Fruit fly (Drosophila melanogaster) S2 (cell line): ENCODE measurements around the gene Arl5.

Experiments
- CG8478 ChIP-seq: fragments of >200 bp; optimal IDR thresholded peaks from 2 replicates; lab custom pipeline; 2018
- CTCF ChIP-seq, 2 experiments: fragments of >200 bp; optimal IDR thresholded peaks; 2 replicates each; lab custom pipeline; 2018

Arl5 gene

DNA sequence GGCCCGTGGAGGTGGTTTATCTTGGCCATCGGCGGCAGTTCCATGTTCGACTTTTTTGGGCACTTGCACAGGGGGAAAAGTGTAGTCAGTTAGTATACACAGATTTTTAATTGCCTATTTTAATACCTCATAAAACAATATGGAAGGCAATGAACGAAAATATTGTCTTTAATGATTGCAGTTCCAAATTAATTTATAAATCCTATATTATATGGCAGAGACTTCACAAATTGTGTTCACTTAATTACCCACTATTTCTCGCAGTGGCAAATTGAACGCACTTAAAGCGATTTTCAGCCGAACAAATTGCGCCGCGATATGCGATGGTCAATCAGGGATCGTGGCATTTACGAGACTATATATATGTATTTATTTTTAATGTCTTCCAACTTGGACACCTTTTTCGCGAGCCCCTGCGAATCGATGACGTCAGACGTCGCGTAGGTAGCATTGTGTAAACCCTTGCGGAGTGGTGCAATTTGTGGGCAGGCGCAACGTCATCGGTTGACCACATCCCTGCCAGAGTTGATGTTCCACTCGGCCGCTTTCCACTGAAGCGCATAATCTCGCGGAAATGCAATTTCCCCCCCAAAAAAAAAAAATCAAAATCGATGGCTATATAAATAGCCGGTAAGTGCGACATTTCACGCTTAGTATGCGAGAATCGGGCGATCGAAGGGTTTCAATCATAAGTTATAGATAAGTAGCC lies 20.6 kb upstream of the Arl5 start, which contains the start of gene CG13670:
Gene CG13670, plus strand, starts transcription at position 659 of the 709 bp plus-strand sequence.
- TF ChIP-seq CG8478 = no peak
- no peak for TF ChIP-seq CTCF (optimal IDR thresholded peaks at IDR 0.05; lab: Kevin White, UChicago)

DNA sequence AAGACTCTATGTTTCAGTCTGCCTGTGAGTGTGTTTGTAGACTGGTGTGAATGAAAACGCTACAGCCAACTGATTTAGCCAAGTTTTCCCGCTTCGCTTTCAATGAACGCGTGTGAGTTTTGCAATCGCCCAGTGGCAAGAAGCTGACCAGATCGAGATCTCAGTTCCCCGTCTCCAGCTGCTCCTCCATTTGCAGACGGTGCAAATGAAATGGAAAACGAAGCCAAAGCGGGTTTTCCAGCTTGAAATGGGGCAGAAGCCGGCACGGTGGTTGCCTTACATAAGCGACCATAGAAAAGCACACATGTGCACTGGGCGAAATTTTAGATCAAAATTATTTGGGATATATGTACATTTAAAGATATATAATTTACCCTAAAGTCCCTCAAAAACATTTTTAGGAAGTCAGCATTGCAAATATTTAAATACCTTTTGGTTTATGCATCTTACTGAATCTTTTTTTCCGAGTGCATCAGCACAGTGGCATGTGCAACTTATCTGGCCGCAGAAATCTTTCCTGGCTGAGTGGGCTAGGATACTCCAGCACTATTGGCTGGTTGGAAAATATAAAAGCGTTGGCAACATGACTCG lies 19.4 kb upstream of the Arl5 start, which contains the start of gene CG43059:
Gene CG43059, minus strand, starts transcription at position 51 of the 591 bp plus-strand sequence.
- no peak for TF ChIP-seq CG8478
- TF ChIP-seq CTCF (optimal IDR thresholded peaks at IDR 0.05; lab: Kevin White, UChicago) = no peak

DNA sequence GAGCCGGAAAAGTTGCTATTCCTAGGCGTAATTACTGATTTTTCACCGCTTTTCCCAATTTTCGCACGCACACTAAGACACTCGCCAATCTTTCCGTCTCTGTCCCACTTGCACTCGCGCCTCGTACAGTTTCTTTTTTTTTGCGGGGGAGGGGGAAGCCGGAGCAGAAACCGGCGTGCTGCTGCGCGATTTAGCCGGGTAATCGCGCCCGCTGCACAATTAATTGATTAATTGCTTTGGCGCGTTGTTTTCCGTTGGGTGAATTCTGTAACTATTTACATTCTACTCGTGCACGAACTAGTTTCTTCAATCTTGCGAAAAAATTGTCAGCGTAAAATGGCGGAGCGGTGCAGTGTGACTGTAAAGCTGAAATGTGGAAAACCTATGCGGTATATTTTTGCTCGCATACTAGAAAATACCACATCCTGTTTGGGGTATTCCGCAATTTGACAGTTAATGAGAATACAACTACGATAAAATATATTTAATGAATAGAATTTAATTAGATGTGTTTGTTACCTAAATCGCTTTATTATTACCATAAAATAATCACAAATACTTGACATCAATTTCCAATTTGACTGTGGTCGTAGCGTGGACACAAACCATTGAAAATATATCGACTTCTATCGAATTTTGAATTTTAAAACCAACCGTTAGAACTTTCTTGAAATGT lies 15.6 kb upstream of the Arl5 start, which contains the start of gene Cpsf6:
Gene Cpsf6, minus strand, starts transcription at position 362 of the 676 bp plus-strand sequence.
- no peak for TF ChIP-seq CTCF (optimal IDR thresholded peaks at IDR 0.05; lab: Kevin White, UChicago)
- TF ChIP-seq CG8478 = no peak

DNA sequence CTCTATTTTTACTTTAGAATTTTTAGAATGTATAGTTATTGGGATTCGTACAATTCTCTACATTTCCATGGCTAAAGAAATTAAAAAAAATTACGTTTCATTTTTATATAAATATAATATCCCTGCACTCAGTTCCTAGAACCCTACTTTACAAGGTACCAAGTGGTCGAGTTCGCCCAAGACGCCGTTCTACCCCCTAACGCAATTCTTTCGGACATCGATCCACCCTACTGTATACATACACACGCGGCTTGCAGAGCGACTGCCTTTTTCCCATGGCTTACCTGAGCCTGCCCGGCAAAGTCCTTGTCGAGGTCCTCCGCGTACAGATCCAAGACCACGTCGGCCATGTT lies 15.1 kb upstream of the Arl5 start:
- TF ChIP-seq CG8478 (no peak), CTCF (optimal IDR thresholded peaks at IDR 0.05; lab: Kevin White, UChicago) (no peak)

- no peak for TF ChIP-seq CTCF (optimal IDR thresholded peaks at IDR 0.05; lab: Kevin White, UChicago)
- TF ChIP-seq CG8478 = no peak
Measured at dm6 chr3L:8312290-8312689, 12.7 kb upstream of the Arl5 start.

- TF ChIP-seq CG8478 (no peak), CTCF (optimal IDR thresholded peaks at IDR 0.05; lab: Kevin White, UChicago) (no peak)
Measured at dm6 chr3L:8308891-8309352, 9.3 kb upstream of the Arl5 start, which contains the start of gene BI-1. TSS of gene BI-1 (minus strand) at chr3L:8308941.

dm6 chr3L:8306880-8307279 lies 7.2 kb upstream of the Arl5 start, which contains the start of gene Gr66a:
TSS of gene Gr66a (minus strand) at chr3L:8306980.
- no peak for TF ChIP-seq CTCF (optimal IDR thresholded peaks at IDR 0.05; lab: Kevin White, UChicago)
- no peak for TF ChIP-seq CG8478

dm6 chr3L:8303912-8304311 lies 4.3 kb upstream of the Arl5 start, which contains the start of the genes CG7194 and Sbp2:
TSS of gene CG7194 (minus strand) at chr3L:8304059.
TSS of gene Sbp2 (plus strand) at chr3L:8304157.
- no peak for TF ChIP-seq CG8478
- no peak for TF ChIP-seq CTCF (optimal IDR thresholded peaks at IDR 0.05; lab: Kevin White, UChicago)

- TF ChIP-seq CTCF (optimal IDR thresholded peaks at IDR 0.05; lab: Kevin White, UChicago) (no peak), CG8478 (no peak)
Measured at dm6 chr3L:8297488-8297887, 2.2 kb downstream of the Arl5 start.

DNA sequence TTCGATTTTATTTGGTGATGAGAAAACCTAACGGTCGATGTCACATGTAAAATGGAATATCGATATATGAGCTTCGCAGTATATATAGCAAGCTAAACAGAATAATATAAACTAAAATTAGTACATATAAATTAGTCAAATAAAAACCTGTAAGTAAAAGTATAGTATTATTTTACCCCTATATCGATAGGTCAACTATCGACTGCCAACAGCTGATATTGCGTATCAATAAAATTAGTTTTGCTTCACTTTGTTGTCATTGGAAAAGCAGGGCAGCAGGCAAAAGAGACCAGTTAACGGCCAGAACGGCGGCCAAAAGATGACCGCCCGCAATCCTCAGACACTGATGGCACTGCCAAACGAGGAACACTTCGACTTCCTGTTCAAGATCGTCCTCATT lies 2.7 kb downstream of the Arl5 start, which contains the start of gene Rab19:
Gene Rab19, plus strand, starts transcription at position 78 of the 400 bp plus-strand sequence.
- no peak for TF ChIP-seq CG8478
- TF ChIP-seq CTCF (optimal IDR thresholded peaks at IDR 0.05; lab: Kevin White, UChicago) = no peak

DNA sequence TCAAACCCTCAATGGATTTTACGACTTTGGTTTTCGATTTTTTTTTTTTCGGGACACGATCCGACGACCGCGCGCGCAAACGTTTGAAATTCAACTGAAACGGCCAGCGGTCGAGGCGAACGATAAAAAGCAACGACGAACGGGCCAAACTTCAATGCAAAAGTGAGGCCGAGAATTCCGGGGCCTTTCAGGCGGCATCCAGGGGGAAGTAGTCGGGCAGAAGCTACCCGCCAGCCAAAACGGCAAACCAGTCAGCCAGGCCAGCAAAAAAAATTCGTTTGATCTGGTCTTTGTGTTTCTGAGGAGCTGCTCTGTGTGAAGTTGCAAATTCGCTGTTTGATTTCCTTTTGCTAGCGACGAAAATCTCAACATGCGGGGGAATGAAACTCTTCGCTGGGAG lies 4.4 kb downstream of the Arl5 start, which contains the start of gene CG7201:
Gene CG7201, minus strand, starts transcription at position 101 of the 400 bp plus-strand sequence.
- TF ChIP-seq CTCF (optimal IDR thresholded peaks at IDR 0.05; lab: Kevin White, UChicago) (no peak), CG8478 (no peak)

DNA sequence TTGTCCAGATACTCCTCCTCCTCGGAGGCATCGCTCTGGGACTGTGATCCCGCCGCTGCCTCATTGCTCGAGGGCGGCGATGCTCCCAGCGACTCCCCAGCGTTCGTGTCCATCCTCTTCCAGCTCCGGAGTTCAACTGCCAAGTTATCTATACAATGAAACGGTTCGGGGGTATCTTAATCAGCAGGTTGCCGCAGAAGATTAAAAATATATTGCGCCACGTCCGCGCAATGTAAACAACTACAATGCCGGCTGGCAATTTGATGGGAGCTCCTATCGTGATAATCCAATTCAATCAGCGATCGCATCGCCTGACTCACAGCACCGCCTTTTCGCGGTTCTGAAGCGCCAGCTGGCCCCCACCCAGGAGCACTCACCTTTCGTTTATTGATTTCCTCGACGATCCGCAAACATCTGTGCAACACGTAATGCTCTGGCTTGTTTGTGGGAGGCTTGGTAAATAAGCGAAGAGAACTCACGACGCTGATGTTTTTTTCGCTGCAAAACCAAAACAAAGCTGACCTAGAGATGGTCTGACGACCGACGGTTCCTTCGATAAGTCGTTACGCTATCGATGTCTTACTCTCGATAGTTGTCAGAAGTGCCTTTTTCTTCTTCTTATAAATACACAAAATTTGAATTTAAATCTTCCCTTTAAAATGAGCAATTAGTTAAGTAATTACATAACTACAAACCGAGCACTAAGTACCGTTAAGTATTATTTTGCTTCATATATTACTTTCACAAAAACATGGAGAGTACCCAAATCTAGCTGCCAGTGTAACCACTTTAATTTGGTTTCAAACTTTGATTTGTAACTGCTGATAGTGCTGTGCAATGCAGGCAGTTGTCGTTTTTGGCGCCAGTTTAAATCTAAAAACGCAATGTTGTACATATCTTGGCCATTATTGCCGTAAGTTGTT lies 10.0 kb downstream of the Arl5 start, which contains the start of gene cert:
Gene cert, minus strand, starts transcription at position 535 of the 923 bp plus-strand sequence.
- TF ChIP-seq CTCF (optimal IDR thresholded peaks at IDR 0.05; lab: Kevin White, UChicago) (no peak), CG8478 (no peak)

DNA sequence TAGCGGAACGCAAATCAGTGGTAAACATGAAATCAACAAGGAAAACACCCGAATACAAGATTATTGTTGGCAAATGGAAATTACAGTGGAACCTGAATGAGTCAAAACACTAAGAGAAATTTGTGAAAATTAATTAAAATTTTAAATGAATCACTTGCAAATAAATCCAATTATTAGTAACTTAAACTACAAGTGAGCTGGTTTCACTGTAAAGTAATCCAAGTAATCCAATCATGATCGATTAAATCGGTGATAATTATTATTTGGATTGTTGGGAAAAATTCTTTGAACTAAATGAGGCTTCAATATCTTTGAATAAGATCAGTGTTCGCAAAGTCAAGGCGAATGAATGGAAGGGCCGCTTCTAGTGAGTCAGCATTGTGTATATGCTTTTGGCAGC lies 11.2 kb downstream of the Arl5 start:
- TF ChIP-seq CG8478 = no peak
- no peak for TF ChIP-seq CTCF (optimal IDR thresholded peaks at IDR 0.05; lab: Kevin White, UChicago)

- no peak for TF ChIP-seq CTCF (optimal IDR thresholded peaks at IDR 0.05; lab: Kevin White, UChicago)
- TF ChIP-seq CG8478 = no peak
Measured at dm6 chr3L:8286397-8286796, 13.2 kb downstream of the Arl5 start.
